Fruit fly (Drosophila melanogaster): ENCODE results near the gene tal-2A.

The tal-2A gene

dm6 chr3R:13812736-13813250 is at the start of gene tal-2A, which contains the start of the genes tal-1A, tal-3A and tal-AA:
Gene tal-2A, plus strand, starts transcription at chr3R:13813109.
Gene tal-1A, plus strand, starts transcription at chr3R:13813109.
Gene tal-3A, plus strand, starts transcription at chr3R:13813109.
Gene tal-AA, plus strand, starts transcription at chr3R:13813109.
- no peak for TF ChIP-seq ttk (optimal IDR thresholded peaks at IDR 0.05)
- no peak for TF ChIP-seq insv (optimal IDR thresholded peaks at IDR 0.05)

- TF ChIP-seq insv (optimal IDR thresholded peaks at IDR 0.05) (no peak), Sin3A (optimal IDR thresholded peaks at IDR 0.05) (no peak), h (optimal IDR thresholded peaks at IDR 0.05) (no peak), ttk (optimal IDR thresholded peaks at IDR 0.05) (no peak), Myc (optimal IDR thresholded peaks at IDR 0.05) (no peak), psq (optimal IDR thresholded peaks at IDR 0.05) (no peak)
These were observed 47.9 kb upstream of the tal-2A start for dm6 chr3R:13765001-13765400.

- TF ChIP-seq psq (optimal IDR thresholded peaks at IDR 0.05) (no peak), Sin3A (optimal IDR thresholded peaks at IDR 0.05) (no peak), Myc (optimal IDR thresholded peaks at IDR 0.05) (no peak), insv (optimal IDR thresholded peaks at IDR 0.05) (no peak), ttk (optimal IDR thresholded peaks at IDR 0.05) (no peak), h (optimal IDR thresholded peaks at IDR 0.05) (no peak)
These were observed 47.5 kb upstream of the tal-2A start, which contains the start of gene CG9312 for dm6 chr3R:13765456-13765855. Gene CG9312, plus strand, starts transcription at chr3R:13765756.

- TF ChIP-seq Myc (optimal IDR thresholded peaks at IDR 0.05): no peak
- no peak for TF ChIP-seq h (optimal IDR thresholded peaks at IDR 0.05)
- no peak for TF ChIP-seq Sin3A (optimal IDR thresholded peaks at IDR 0.05)
- TF ChIP-seq insv (optimal IDR thresholded peaks at IDR 0.05): no peak
- no peak for TF ChIP-seq psq (optimal IDR thresholded peaks at IDR 0.05)
- TF ChIP-seq ttk (optimal IDR thresholded peaks at IDR 0.05): no peak
These were observed 45.7 kb upstream of the tal-2A start, which contains the start of gene Cht5 for dm6 chr3R:13767239-13767638. Gene Cht5, plus strand, starts transcription at chr3R:13767549.

- TF ChIP-seq insv (optimal IDR thresholded peaks at IDR 0.05) (no peak), Myc (optimal IDR thresholded peaks at IDR 0.05) (no peak), ttk (optimal IDR thresholded peaks at IDR 0.05) (no peak), psq (optimal IDR thresholded peaks at IDR 0.05) (no peak), Sin3A (optimal IDR thresholded peaks at IDR 0.05) (no peak), h (optimal IDR thresholded peaks at IDR 0.05) (no peak)
These were observed 41.7 kb upstream of the tal-2A start, which contains the start of gene CG9297 for dm6 chr3R:13771195-13771594. Gene CG9297, plus strand, starts transcription at chr3R:13771495.

dm6 chr3R:13773350-13773749 is 39.6 kb upstream of the tal-2A start:
- TF ChIP-seq h (optimal IDR thresholded peaks at IDR 0.05) (no peak), ttk (optimal IDR thresholded peaks at IDR 0.05) (no peak), Myc (optimal IDR thresholded peaks at IDR 0.05) (no peak), psq (optimal IDR thresholded peaks at IDR 0.05) (no peak), Sin3A (optimal IDR thresholded peaks at IDR 0.05) (no peak), insv (optimal IDR thresholded peaks at IDR 0.05) (no peak)

dm6 chr3R:13779241-13779683 is 33.6 kb upstream of the tal-2A start, which contains the start of the genes CG42375 and CG9288:
Gene CG42375, plus strand, starts transcription at chr3R:13779624.
Gene CG9288, plus strand, starts transcription at chr3R:13779624.
- no peak for TF ChIP-seq ttk (optimal IDR thresholded peaks at IDR 0.05)
- no peak for TF ChIP-seq h (optimal IDR thresholded peaks at IDR 0.05)
- TF ChIP-seq insv (optimal IDR thresholded peaks at IDR 0.05): no peak
- TF ChIP-seq Myc (optimal IDR thresholded peaks at IDR 0.05): no peak
- TF ChIP-seq Sin3A (optimal IDR thresholded peaks at IDR 0.05): no peak
- no peak for TF ChIP-seq psq (optimal IDR thresholded peaks at IDR 0.05)

dm6 chr3R:13780769-13781168 is 32.1 kb upstream of the tal-2A start, which contains the start of gene CG9286:
Gene CG9286, plus strand, starts transcription at chr3R:13780964.
- TF ChIP-seq psq (optimal IDR thresholded peaks at IDR 0.05) (no peak), insv (optimal IDR thresholded peaks at IDR 0.05) (no peak)

dm6 chr3R:13782035-13782434 is 30.9 kb upstream of the tal-2A start, which contains the start of gene Dip-B:
Gene Dip-B, plus strand, starts transcription at chr3R:13782288.
- TF ChIP-seq Myc (optimal IDR thresholded peaks at IDR 0.05) (no peak), ttk (optimal IDR thresholded peaks at IDR 0.05) (no peak), Sin3A (optimal IDR thresholded peaks at IDR 0.05) (no peak), h (optimal IDR thresholded peaks at IDR 0.05) (no peak), psq (optimal IDR thresholded peaks at IDR 0.05) (no peak), insv (optimal IDR thresholded peaks at IDR 0.05) (no peak)

- TF ChIP-seq insv (optimal IDR thresholded peaks at IDR 0.05): no peak
- no peak for TF ChIP-seq h (optimal IDR thresholded peaks at IDR 0.05)
- TF ChIP-seq Sin3A (optimal IDR thresholded peaks at IDR 0.05): no peak
- no peak for TF ChIP-seq ttk (optimal IDR thresholded peaks at IDR 0.05)
- TF ChIP-seq Myc (optimal IDR thresholded peaks at IDR 0.05): no peak
- TF ChIP-seq psq (optimal IDR thresholded peaks at IDR 0.05): no peak
These were observed 30.3 kb upstream of the tal-2A start for dm6 chr3R:13782578-13782977.

- TF ChIP-seq psq (optimal IDR thresholded peaks at IDR 0.05) (no peak), Sin3A (optimal IDR thresholded peaks at IDR 0.05) (no peak), insv (optimal IDR thresholded peaks at IDR 0.05) (no peak)
These were observed 29.5 kb upstream of the tal-2A start for dm6 chr3R:13783397-13783796.

dm6 chr3R:13785895-13786294 is 27.0 kb upstream of the tal-2A start:
- TF ChIP-seq psq (optimal IDR thresholded peaks at IDR 0.05): no peak
- no peak for TF ChIP-seq h (optimal IDR thresholded peaks at IDR 0.05)
- TF ChIP-seq insv (optimal IDR thresholded peaks at IDR 0.05): no peak
- TF ChIP-seq Sin3A (optimal IDR thresholded peaks at IDR 0.05): no peak
- TF ChIP-seq Myc (optimal IDR thresholded peaks at IDR 0.05): no peak

- TF ChIP-seq Sin3A (optimal IDR thresholded peaks at IDR 0.05): no peak
- no peak for TF ChIP-seq insv (optimal IDR thresholded peaks at IDR 0.05)
- TF ChIP-seq ttk (optimal IDR thresholded peaks at IDR 0.05): no peak
- no peak for TF ChIP-seq psq (optimal IDR thresholded peaks at IDR 0.05)
- TF ChIP-seq h (optimal IDR thresholded peaks at IDR 0.05): no peak
- no peak for TF ChIP-seq Myc (optimal IDR thresholded peaks at IDR 0.05)
These were observed 24.7 kb upstream of the tal-2A start for dm6 chr3R:13788224-13788623.
